Fruit fly (Drosophila melanogaster): ENCODE measurements around the gene okr.

Gene okr

DNA sequence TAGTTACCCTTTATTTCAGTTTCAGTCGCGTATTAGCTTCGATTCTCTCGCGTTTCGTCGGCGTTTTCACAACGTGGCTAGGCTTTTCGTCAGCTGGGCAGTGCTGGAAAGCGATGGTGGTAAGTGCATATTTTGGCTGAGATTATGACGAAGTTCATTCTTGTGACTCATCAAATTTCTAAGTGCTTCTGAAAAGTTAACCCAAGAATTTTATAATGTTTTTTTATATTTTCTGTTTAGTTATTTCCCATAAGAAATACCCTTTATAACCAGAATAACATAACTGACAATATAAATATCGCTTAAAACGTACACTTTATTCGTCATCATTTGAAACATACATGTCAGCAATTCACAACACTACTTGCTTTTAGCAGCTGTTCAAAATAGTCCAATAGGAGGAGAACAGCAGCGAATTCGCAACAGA is 44.6 kb upstream of the okr start, which contains the start of the genes CG17260 and SerRS (continued):
- TF ChIP-seq CG16813 (GFP tag; IDR thresholded peaks at IDR 0.05; ENCODE audit: partially characterized antibody) = peak; percentile 61
- TF ChIP-seq Hr3 (GFP tag; optimal IDR thresholded peaks at IDR 0.05) = peak; percentile 94
- TF ChIP-seq CG7357 (GFP tag; IDR thresholded peaks at IDR 0.05) = peak; percentile 86
- no peak for TF ChIP-seq Lpt (GFP tag; optimal IDR thresholded peaks at IDR 0.05)
- TF ChIP-seq CG15601 (tag; optimal IDR thresholded peaks at IDR 0.05) = peak; percentile 87
- TF ChIP-seq CG14050 (GFP tag; IDR thresholded peaks at IDR 0.05) = peak; percentile 83
- TF ChIP-seq B-H1 (GFP tag; IDR thresholded peaks at IDR 0.05) = peak; percentile 88
- TF ChIP-seq ind (GFP tag; optimal IDR thresholded peaks at IDR 0.05) = peak; percentile 96
- TF ChIP-seq Elba2 (GFP tag; optimal IDR thresholded peaks at IDR 0.05) = peak; percentile 99
- peak; percentile 60 for TF ChIP-seq CG6813 (GFP tag; optimal IDR thresholded peaks at IDR 0.05)
- TF ChIP-seq NK7.1 (GFP tag; optimal IDR thresholded peaks at IDR 0.05) = peak; percentile 91
- TF ChIP-seq CG2875 (GFP tag; optimal IDR thresholded peaks at IDR 0.05) = peak; percentile 75
- TF ChIP-seq nau (GFP tag; optimal IDR thresholded peaks at IDR 0.05) = no peak
- peak; percentile 91 for TF ChIP-seq Dek (tag; optimal IDR thresholded peaks at IDR 0.05)
- peak; percentile 80 for TF ChIP-seq CG9876 (GFP tag; optimal IDR thresholded peaks at IDR 0.05)
- peak; percentile 91 for TF ChIP-seq CG7556 (GFP tag; optimal IDR thresholded peaks at IDR 0.05)
- TF ChIP-seq CG1233 (GFP tag; optimal IDR thresholded peaks at IDR 0.05) = peak; percentile 87
- no peak for TF ChIP-seq CG4360 (GFP tag; IDR thresholded peaks at IDR 0.05)
- TF ChIP-seq Oli (tag; optimal IDR thresholded peaks at IDR 0.05) = peak; percentile 90
- peak; percentile 91 for TF ChIP-seq CG14710 (tag; optimal IDR thresholded peaks at IDR 0.05)
- no peak for TF ChIP-seq CG8478 (optimal IDR thresholded peaks at IDR 0.05)
- TF ChIP-seq disco-r (GFP tag; optimal IDR thresholded peaks at IDR 0.05) = peak; percentile 85
- peak; percentile 94 for TF ChIP-seq CG12155 (GFP tag; optimal IDR thresholded peaks at IDR 0.05)
- peak; percentile 86 for TF ChIP-seq da (GFP tag; optimal IDR thresholded peaks at IDR 0.05)
- peak; percentile 97 for TF ChIP-seq CG10267 (tag; optimal IDR thresholded peaks at IDR 0.05)
- TF ChIP-seq vnd (GFP tag; IDR thresholded peaks at IDR 0.05; ENCODE audit: partially characterized antibody) = peak; percentile 46; the same call in 1 of the 3 replicates
- TF ChIP-seq wor (GFP tag; IDR thresholded peaks at IDR 0.05) = peak; percentile 88
- TF ChIP-seq B-H2 (GFP tag; optimal IDR thresholded peaks at IDR 0.05) = peak; percentile 85
- TF ChIP-seq CG15073 (GFP tag; optimal IDR thresholded peaks at IDR 0.05) = peak; percentile 67
- peak; percentile 78 for TF ChIP-seq CG7987 (GFP tag; optimal IDR thresholded peaks at IDR 0.05)
- peak; percentile 36; the same call in 1 of the 2 replicates for TF ChIP-seq chm (GFP tag; IDR thresholded peaks at IDR 0.05)
- peak; percentile 89 for TF ChIP-seq CG18619 (GFP tag; optimal IDR thresholded peaks at IDR 0.05)
- peak; percentile 82 for TF ChIP-seq CG6175 (GFP tag; IDR thresholded peaks at IDR 0.05)
- peak; percentile 93 for TF ChIP-seq Sox102F (GFP tag; optimal IDR thresholded peaks at IDR 0.05)
- peak; percentile 34; the same call in 1 of the 2 replicates for TF ChIP-seq inv (GFP tag; IDR thresholded peaks at IDR 0.05; ENCODE audit: partially characterized antibody)
- peak; percentile 73 for TF ChIP-seq CG3995 (GFP tag; optimal IDR thresholded peaks at IDR 0.05)
- TF ChIP-seq CG17186 (GFP tag; optimal IDR thresholded peaks at IDR 0.05) = peak; percentile 74
- TF ChIP-seq slbo (GFP tag; IDR thresholded peaks at IDR 0.05) = peak; percentile 97
- peak; percentile 79; the same call in 2 of the 3 replicates for TF ChIP-seq C15 (GFP tag; IDR thresholded peaks at IDR 0.05)
- TF ChIP-seq wek (GFP tag; optimal IDR thresholded peaks at IDR 0.05) = no peak
- TF ChIP-seq CG15479 (GFP tag; optimal IDR thresholded peaks at IDR 0.05) = no peak
- TF ChIP-seq CG17802 (tag; optimal IDR thresholded peaks at IDR 0.05) = peak; percentile 64
- no peak for TF ChIP-seq br (optimal IDR thresholded peaks at IDR 0.05)
- TF ChIP-seq NfI (GFP tag; optimal IDR thresholded peaks at IDR 0.05) = peak; percentile 93
- peak; percentile 98 for TF ChIP-seq sens (GFP tag)
- peak; percentile 83 for TF ChIP-seq Awh (GFP tag; IDR thresholded peaks at IDR 0.05)
- peak; percentile 66 for TF ChIP-seq CG7928 (GFP tag; optimal IDR thresholded peaks at IDR 0.05)
- TF ChIP-seq gro (GFP tag; optimal IDR thresholded peaks at IDR 0.05) = peak; percentile 92
- peak; percentile 94 for TF ChIP-seq CG4404 (GFP tag; IDR thresholded peaks at IDR 0.05)
- TF ChIP-seq Hey (tag; optimal IDR thresholded peaks at IDR 0.05) = no peak
- TF ChIP-seq CG10462 (GFP tag; optimal IDR thresholded peaks at IDR 0.05) = peak; percentile 85
